Fruit fly (Drosophila melanogaster) whole organism, embryonic: ENCODE results near the gene orion.

ENCODE experiments used
- B-H1 ChIP-seq: fragments of 200-800 bp; sonication (Bioruptor generic); IDR thresholded peaks from 3 replicates; pipeline ENCODE4 v1.3.6; 2022; ENCODE audit warnings: missing biosample characterization, missing genetic modification characterization
- Blimp-1 ChIP-seq: fragments of 200-800 bp; sonication (Bioruptor generic); optimal IDR thresholded peaks from 3 replicates; lab custom pipeline; 2018; ENCODE audit warnings: missing biosample characterization, missing genetic modification characterization, mild to moderate bottlenecking, moderate library complexity, missing genetic modification reagents
- CG11247 ChIP-seq: fragments of 200-800 bp; sonication (Bioruptor generic); IDR thresholded peaks from 2 replicates; pipeline ENCODE4 v1.3.6; 2022; ENCODE audit warnings: missing biosample characterization, missing genetic modification characterization
- CG11456 ChIP-seq: fragments of 200-800 bp; sonication (Bioruptor generic); IDR thresholded peaks from 3 replicates; pipeline ENCODE4 v1.3.6; 2022; ENCODE audit warnings: missing biosample characterization, missing genetic modification characterization
- CG12219 ChIP-seq: fragments of 200-800 bp; sonication (Bioruptor generic); optimal IDR thresholded peaks from 3 replicates; lab custom pipeline; 2018; ENCODE audit warnings: missing biosample characterization, mild to moderate bottlenecking, missing genetic modification characterization
- CG12391 ChIP-seq: fragments of 200-800 bp; sonication (Bioruptor generic); optimal IDR thresholded peaks from 3 replicates; lab custom pipeline; 2018; ENCODE audit warnings: missing biosample characterization, mild to moderate bottlenecking, missing genetic modification characterization, moderate library complexity
- CG12942 ChIP-seq: fragments of 200-800 bp; sonication (Bioruptor generic); optimal IDR thresholded peaks from 3 replicates; lab custom pipeline; 2016; ENCODE audit warnings: missing biosample characterization, missing genetic modification characterization
- CG13424 ChIP-seq: fragments of 200-800 bp; sonication (Bioruptor generic); optimal IDR thresholded peaks from 2 replicates; lab custom pipeline; 2019; ENCODE audit warnings: missing biosample characterization, mild to moderate bottlenecking, missing genetic modification characterization, moderate library complexity
- CG14667 ChIP-seq: fragments of 200-800 bp; sonication (Bioruptor generic); IDR thresholded peaks from 2 replicates; pipeline ENCODE4 v1.3.6; 2022; ENCODE audit warnings: missing biosample characterization, missing genetic modification characterization
- CG15479 ChIP-seq: fragments of 200-800 bp; sonication (Bioruptor generic); optimal IDR thresholded peaks from 3 replicates; lab custom pipeline; 2019; ENCODE audit warnings: missing biosample characterization, mild to moderate bottlenecking, missing genetic modification characterization, moderate library complexity
- CG16863 ChIP-seq: fragments of 200-800 bp; sonication (Bioruptor generic); optimal IDR thresholded peaks from 3 replicates; lab custom pipeline; 2016; ENCODE audit warnings: missing biosample characterization, missing genetic modification characterization
- CG17361 ChIP-seq: fragments of 200-800 bp; sonication (Bioruptor generic); IDR thresholded peaks from 3 replicates; pipeline ENCODE4 v1.3.6; 2022; ENCODE audit warnings: missing biosample characterization, missing genetic modification characterization
- CG17802 ChIP-seq: fragments of 200-800 bp; sonication (Bioruptor generic); optimal IDR thresholded peaks from 2 replicates; lab custom pipeline; 2018; ENCODE audit warnings: missing biosample characterization, mild to moderate bottlenecking, missing genetic modification characterization, moderate library complexity
- CG17829 ChIP-seq: fragments of 200-800 bp; optimal IDR thresholded peaks from 2 replicates; lab custom pipeline; 2019; ENCODE audit warnings: missing biosample characterization, mild to moderate bottlenecking, missing genetic modification characterization, moderate library complexity
- CG2129 ChIP-seq: fragments of 200-800 bp; sonication (Bioruptor generic); IDR thresholded peaks from 2 replicates; pipeline ENCODE4 v1.3.6; 2022; ENCODE audit warnings: missing biosample characterization, missing genetic modification characterization; ENCODE audit not compliant: partially characterized antibody
- CG2678 ChIP-seq: fragments of 200-800 bp; sonication (Bioruptor generic); optimal IDR thresholded peaks from 3 replicates; lab custom pipeline; 2019; ENCODE audit warnings: missing biosample characterization, mild to moderate bottlenecking, missing genetic modification characterization, moderate library complexity
- CG31441 ChIP-seq: fragments of 200-800 bp; sonication (Bioruptor generic); IDR thresholded peaks from 2 replicates; pipeline ENCODE4 v1.3.6; 2022; ENCODE audit warnings: missing biosample characterization, missing genetic modification characterization
- CG3281 ChIP-seq: fragments of 200-800 bp; sonication (Bioruptor generic); optimal IDR thresholded peaks from 3 replicates; lab custom pipeline; 2017; ENCODE audit warnings: missing biosample characterization, mild to moderate bottlenecking, missing genetic modification characterization
- CG4424 ChIP-seq: fragments of 200-800 bp; sonication (Bioruptor generic); optimal IDR thresholded peaks from 3 replicates; lab custom pipeline; 2016; ENCODE audit warnings: missing biosample characterization, missing genetic modification characterization
- CG6654 ChIP-seq: fragments of 200-800 bp; sonication (Bioruptor generic); optimal IDR thresholded peaks from 2 replicates; lab custom pipeline; 2017; ENCODE audit warnings: missing biosample characterization, mild to moderate bottlenecking, missing genetic modification characterization
- CG8089 ChIP-seq: fragments of 200-800 bp; sonication (Bioruptor generic); optimal IDR thresholded peaks from 3 replicates; lab custom pipeline; 2016; ENCODE audit warnings: missing biosample characterization, missing genetic modification characterization
- CG8281 ChIP-seq: fragments of 200-800 bp; sonication (Bioruptor generic); optimal IDR thresholded peaks from 2 replicates; lab custom pipeline; 2018; ENCODE audit warnings: missing biosample characterization, mild to moderate bottlenecking, missing genetic modification characterization, moderate library complexity
- CG8290 ChIP-seq, 3 experiments: fragments of 200-800 bp; sonication (Bioruptor generic); optimal IDR thresholded peaks; 2 replicates each; lab custom pipeline; 2016 to 2019; ENCODE audit warnings: missing biosample characterization in 3 of 3, missing genetic modification characterization in 3 of 3, mild to moderate bottlenecking in 2 of 3, moderate library complexity in 1 of 3
- Dek ChIP-seq: fragments of 200-800 bp; sonication (Bioruptor generic); optimal IDR thresholded peaks from 3 replicates; lab custom pipeline; 2019; ENCODE audit warnings: missing biosample characterization, mild to moderate bottlenecking, missing genetic modification characterization, moderate library complexity
- Drgx ChIP-seq: fragments of 200-800 bp; sonication (Bioruptor generic); IDR thresholded peaks from 2 replicates; pipeline ENCODE4 v1.3.6; 2022; ENCODE audit warnings: missing biosample characterization, missing genetic modification characterization
- Kr ChIP-seq: fragments of 200-800 bp; sonication (Bioruptor generic); optimal IDR thresholded peaks from 2 replicates; lab custom pipeline; 2017; ENCODE audit warnings: missing biosample characterization, mild to moderate bottlenecking, missing genetic modification characterization
- Mes4 ChIP-seq: fragments of 200-800 bp; sonication (Bioruptor generic); optimal IDR thresholded peaks from 2 replicates; lab custom pipeline; 2016; ENCODE audit warnings: missing biosample characterization, missing genetic modification characterization
- Myb ChIP-seq: fragments of 200-800 bp; sonication (Bioruptor generic); optimal IDR thresholded peaks from 2 replicates; lab custom pipeline; 2016; ENCODE audit warnings: missing biosample characterization, missing genetic modification characterization
- NC2α ChIP-seq: fragments of 200-800 bp; sonication (Bioruptor generic); optimal IDR thresholded peaks from 2 replicates; lab custom pipeline; 2016; ENCODE audit warnings: missing biosample characterization, missing genetic modification characterization
- Oaz ChIP-seq: fragments of 200-800 bp; sonication (Bioruptor generic); IDR thresholded peaks from 2 replicates; pipeline ENCODE4 v1.3.6; 2022; ENCODE audit warnings: missing biosample characterization, missing genetic modification characterization
- Sry-β ChIP-seq: fragments of 200-800 bp; sonication (Bioruptor generic); optimal IDR thresholded peaks from 2 replicates; lab custom pipeline; 2018; ENCODE audit warnings: missing biosample characterization, mild to moderate bottlenecking, missing genetic modification characterization, moderate library complexity
- Trl ChIP-seq, 3 experiments: fragments of >200 bp in 2 of 3; fragments of 200-800 bp in 1 of 3; sonication (Bioruptor generic) in 1 of 3; optimal IDR thresholded peaks; 2 replicates in 1 of 3; 3 replicates in 2 of 3; lab custom pipeline; 2016 to 2017; ENCODE audit warnings: missing biosample characterization in 1 of 3, missing genetic modification characterization in 1 of 3
- aop ChIP-seq: fragments of 200-800 bp; sonication (Bioruptor generic); IDR thresholded peaks from 2 replicates; pipeline ENCODE4 v1.3.6; 2022; ENCODE audit warnings: missing biosample characterization, missing genetic modification characterization
- ap ChIP-seq: fragments of 200-800 bp; sonication (Bioruptor generic); IDR thresholded peaks from 2 replicates; pipeline ENCODE4 v1.3.6; 2022; ENCODE audit warnings: missing biosample characterization, missing genetic modification characterization
- chn ChIP-seq: fragments of 200-800 bp; sonication (Bioruptor generic); optimal IDR thresholded peaks from 2 replicates; lab custom pipeline; 2016; ENCODE audit warnings: missing biosample characterization, missing genetic modification characterization
- dpn ChIP-seq, 2 experiments: fragments of 200-800 bp; sonication (Bioruptor generic); optimal IDR thresholded peaks; 3 replicates each; lab custom pipeline; 2016; ENCODE audit warnings: missing biosample characterization in 2 of 2, missing genetic modification characterization in 2 of 2
- gsb-n ChIP-seq: fragments of 200-800 bp; sonication (Bioruptor generic); optimal IDR thresholded peaks from 3 replicates; lab custom pipeline; 2018; ENCODE audit warnings: missing biosample characterization, mild to moderate bottlenecking, missing genetic modification characterization
- hth ChIP-seq: fragments of >200 bp; optimal IDR thresholded peaks from 2 replicates; lab custom pipeline; 2017; ENCODE audit warnings: inconsistent platforms
- ind ChIP-seq: fragments of 200-800 bp; sonication (Bioruptor generic); optimal IDR thresholded peaks from 3 replicates; lab custom pipeline; 2016; ENCODE audit warnings: missing biosample characterization, missing genetic modification characterization
- inv ChIP-seq: fragments of 200-800 bp; sonication (Bioruptor generic); IDR thresholded peaks from 2 replicates; pipeline ENCODE4 v1.3.6; 2022; ENCODE audit warnings: missing biosample characterization, missing genetic modification characterization; ENCODE audit not compliant: partially characterized antibody
- jing ChIP-seq: fragments of 200-800 bp; sonication (Bioruptor generic); optimal IDR thresholded peaks from 2 replicates; lab custom pipeline; 2018; ENCODE audit warnings: missing biosample characterization, mild to moderate bottlenecking, missing genetic modification characterization
- nau ChIP-seq: fragments of 200-800 bp; sonication (Bioruptor generic); optimal IDR thresholded peaks from 3 replicates; lab custom pipeline; 2017; ENCODE audit warnings: missing biosample characterization, mild to moderate bottlenecking, missing genetic modification characterization, missing genetic modification reagents
- pan ChIP-seq, 4 experiments: fragments of >200 bp in 3 of 4; fragments of 200-800 bp in 1 of 4; sonication (Bioruptor generic) in 1 of 4; optimal IDR thresholded peaks in 3 of 4; IDR thresholded peaks in 1 of 4; 2 replicates each; pipeline versions ENCODE4 v1.3.6 to Lab custom; 2017 to 2022; ENCODE audit warnings: missing biosample characterization in 2 of 4, missing genetic modification characterization in 2 of 4, mixed read lengths in 1 of 4
- pita ChIP-seq: fragments of 200-800 bp; sonication (Bioruptor generic); optimal IDR thresholded peaks from 2 replicates; lab custom pipeline; 2017; ENCODE audit warnings: missing biosample characterization, mild to moderate bottlenecking, missing genetic modification characterization
- ranshi ChIP-seq: fragments of 200-800 bp; sonication (Bioruptor generic); IDR thresholded peaks from 2 replicates; pipeline ENCODE4 v1.3.6; 2022; ENCODE audit warnings: missing biosample characterization, missing genetic modification characterization
- salm ChIP-seq: fragments of 200-800 bp; sonication (Bioruptor generic); optimal IDR thresholded peaks from 2 replicates; lab custom pipeline; 2018; ENCODE audit warnings: missing biosample characterization, mild to moderate bottlenecking, missing genetic modification characterization
- sc ChIP-seq, 3 experiments: fragments of >200 bp in 2 of 3; fragments of 200-800 bp in 1 of 3; sonication (Bioruptor generic) in 1 of 3; optimal IDR thresholded peaks; 2 replicates in 2 of 3; 3 replicates in 1 of 3; lab custom pipeline; 2017; ENCODE audit warnings: mild to moderate bottlenecking in 1 of 3, missing biosample characterization in 1 of 3, missing genetic modification characterization in 1 of 3, missing genetic modification reagents in 1 of 3
- sqz ChIP-seq: fragments of 200-800 bp; sonication (Bioruptor generic); optimal IDR thresholded peaks from 3 replicates; lab custom pipeline; 2018; ENCODE audit warnings: missing biosample characterization, mild to moderate bottlenecking, missing genetic modification characterization
- wor ChIP-seq: fragments of 200-800 bp; sonication (Bioruptor generic); IDR thresholded peaks from 2 replicates; pipeline ENCODE4 v1.3.6; 2022; ENCODE audit warnings: missing biosample characterization, missing genetic modification characterization

Gene orion

dm6 chrX:7946858-7947313, at the start of gene orion (continued):
- TF ChIP-seq CG17361 (GFP tag; lab: Robert Waterston, UW) = no peak; the same call in 2 of the 3 replicates
- no peak for TF ChIP-seq nau (GFP tag; lab: Kevin White, UChicago)
- TF ChIP-seq CG17802 = no peak
- no peak for TF ChIP-seq CG8089 (GFP tag; lab: Kevin White, UChicago)
- TF ChIP-seq CG12391 (tag; lab: Kevin White, UChicago) = peak; percentile 19
- no peak for TF ChIP-seq aop (GFP tag; lab: Robert Waterston, UW)
- no peak for TF ChIP-seq dpn (GFP tag; optimal IDR thresholded peaks at IDR 0.05; lab: Kevin White, UChicago)
- no peak for TF ChIP-seq sc (optimal IDR thresholded peaks at IDR 0.05; lab: Kevin White, UChicago)
- no peak for TF ChIP-seq sc (GFP tag; optimal IDR thresholded peaks at IDR 0.05; lab: Kevin White, UChicago)
- no peak for TF ChIP-seq CG6654 (GFP tag; lab: Kevin White, UChicago)
- no peak for TF ChIP-seq salm
- no peak for TF ChIP-seq pan (optimal IDR thresholded peaks at IDR 0.05; lab: Kevin White, UChicago)
- TF ChIP-seq pan (GFP tag; optimal IDR thresholded peaks at IDR 0.05 in 1 of 2, IDR thresholded peaks at IDR 0.05 in 1 of 2) = no peak
- TF ChIP-seq CG14667 (GFP tag; lab: Robert Waterston, UW) = no peak
- TF ChIP-seq CG12219 (GFP tag; lab: Kevin White, UChicago) = peak; percentile 15
- TF ChIP-seq inv (GFP tag; lab: Robert Waterston, UW) = peak; percentile 54
- peak; percentile 79 for TF ChIP-seq Drgx (GFP tag; lab: Robert Waterston, UW)
- TF ChIP-seq CG11247 = no peak
- TF ChIP-seq CG17829 (tag; lab: Kevin White, UChicago) = peak; percentile 42
- TF ChIP-seq chn (GFP tag; lab: Kevin White, UChicago) = no peak
- no peak for TF ChIP-seq CG4424 (GFP tag; lab: Kevin White, UChicago)
- no peak for TF ChIP-seq CG8281 (tag; lab: Kevin White, UChicago)
- no peak for TF ChIP-seq NC2α
- no peak for TF ChIP-seq Blimp-1
- no peak for TF ChIP-seq hth (lab: Kevin White, UChicago)
- TF ChIP-seq Myb (GFP tag; lab: Kevin White, UChicago) = no peak
- no peak for TF ChIP-seq jing (GFP tag; lab: Kevin White, UChicago)
- no peak for TF ChIP-seq CG16863
- no peak for TF ChIP-seq Dek
- no peak for TF ChIP-seq ind (GFP tag; lab: Kevin White, UChicago)
- no peak for TF ChIP-seq Sry-β
- TF ChIP-seq CG3281 (GFP tag; lab: Kevin White, UChicago) = no peak
- no peak for TF ChIP-seq ap
- TF ChIP-seq pita (GFP tag; lab: Kevin White, UChicago) = no peak
- no peak for TF ChIP-seq CG31441 (GFP tag; lab: Robert Waterston, UW)
- TF ChIP-seq Oaz (GFP tag; lab: Robert Waterston, UW) = no peak
- no peak for TF ChIP-seq CG11456
- no peak for TF ChIP-seq gsb-n (tag; lab: Kevin White, UChicago)
- TF ChIP-seq CG8290 (GFP tag; optimal IDR thresholded peaks at IDR 0.05; lab: Kevin White, UChicago) = peak; percentile 47
- no peak for TF ChIP-seq CG8290 (tag; optimal IDR thresholded peaks at IDR 0.05; lab: Kevin White, UChicago)
- peak; percentile 26 to 52 for TF ChIP-seq Trl (optimal IDR thresholded peaks at IDR 0.05; lab: Kevin White, UChicago)
- no peak for TF ChIP-seq Trl (GFP tag; optimal IDR thresholded peaks at IDR 0.05; lab: Kevin White, UChicago)
- TF ChIP-seq CG15479 (GFP tag; lab: Kevin White, UChicago) = no peak
- TF ChIP-seq Kr (GFP tag; lab: Kevin White, UChicago) = no peak
- TF ChIP-seq CG12942 (GFP tag; lab: Kevin White, UChicago) = no peak
- no peak for TF ChIP-seq CG2678 (tag; lab: Kevin White, UChicago)
- peak; percentile 58 for TF ChIP-seq sqz
- no peak for TF ChIP-seq Mes4
- TF ChIP-seq ranshi (GFP tag; lab: Robert Waterston, UW) = peak; percentile 48; the same call in 1 of the 2 replicates
- TF ChIP-seq B-H1 (GFP tag; lab: Robert Waterston, UW) = no peak
- no peak for TF ChIP-seq wor
- TF ChIP-seq CG13424 = peak; percentile 27
- peak; percentile 56; the same call in 1 of the 2 replicates for TF ChIP-seq CG2129
